Worm (Caenorhabditis elegans): ENCODE measurements around the gene ugt-50.

The ugt-50 gene

ce11 chrX:12668941-12669501 lies 22.4 kb upstream of the ugt-50 start:
- TF ChIP-seq F13H6.1 (tag; optimal IDR thresholded peaks at IDR 0.05): no peak
- TF ChIP-seq elt-2 (tag; optimal IDR thresholded peaks at IDR 0.05): no peak
- no peak for TF ChIP-seq K09A11.1 (tag; optimal IDR thresholded peaks at IDR 0.05; ENCODE audit: insufficient read depth)
- no peak for TF ChIP-seq ceh-14 (tag; optimal IDR thresholded peaks at IDR 0.05)
- TF ChIP-seq hlh-8 (tag; optimal IDR thresholded peaks at IDR 0.05): no peak
- TF ChIP-seq ama-1 (optimal IDR thresholded peaks at IDR 0.05): no peak
- TF ChIP-seq C38D4.7 (GFP tag; optimal IDR thresholded peaks at IDR 0.05): no peak
- no peak for TF ChIP-seq rnt-1 (tag; optimal IDR thresholded peaks at IDR 0.05)
- TF ChIP-seq pqm-1 (tag; optimal IDR thresholded peaks at IDR 0.05): no peak
- TF ChIP-seq fkh-10 (GFP tag; optimal IDR thresholded peaks at IDR 0.05): no peak
- no peak for TF ChIP-seq nfya-1 (tag; optimal IDR thresholded peaks at IDR 0.05)
- TF ChIP-seq lim-6 (tag; optimal IDR thresholded peaks at IDR 0.05): no peak
- no peak for TF ChIP-seq ceh-9 (tag; optimal IDR thresholded peaks at IDR 0.05)
- TF ChIP-seq hlh-6 (tag; optimal IDR thresholded peaks at IDR 0.05): no peak
- no peak for TF ChIP-seq ceh-34 (tag; optimal IDR thresholded peaks at IDR 0.05)
- no peak for TF ChIP-seq dve-1 (tag; optimal IDR thresholded peaks at IDR 0.05)
- no peak for TF ChIP-seq tbx-7 (tag; optimal IDR thresholded peaks at IDR 0.05)
- TF ChIP-seq fkh-6 (tag; optimal IDR thresholded peaks at IDR 0.05): no peak
- TF ChIP-seq unc-3 (GFP tag; conservative IDR thresholded peaks at IDR 0.05): no peak
- TF ChIP-seq unc-3 (tag; optimal IDR thresholded peaks at IDR 0.05): no peak

ce11 chrX:12670385-12670784 lies 21.0 kb upstream of the ugt-50 start:
- no peak for TF ChIP-seq hlh-13 (GFP tag; optimal IDR thresholded peaks at IDR 0.05)
- peak; percentile 58 for TF ChIP-seq syd-9 (tag; optimal IDR thresholded peaks at IDR 0.05)
- TF ChIP-seq hlh-6 (tag; optimal IDR thresholded peaks at IDR 0.05): no peak
- TF ChIP-seq C08G9.2 (tag; optimal IDR thresholded peaks at IDR 0.05): peak; percentile 38
- peak; percentile 92 for TF ChIP-seq unc-55 (GFP tag; optimal IDR thresholded peaks at IDR 0.05)
- no peak for TF ChIP-seq ceh-9 (tag; optimal IDR thresholded peaks at IDR 0.05)
- TF ChIP-seq ceh-31 (tag; optimal IDR thresholded peaks at IDR 0.05): peak; percentile 90
- TF ChIP-seq pqm-1 (tag; optimal IDR thresholded peaks at IDR 0.05): no peak
- no peak for TF ChIP-seq ama-1 (optimal IDR thresholded peaks at IDR 0.05)
- TF ChIP-seq gmeb-2 (tag; optimal IDR thresholded peaks at IDR 0.05): no peak
- TF ChIP-seq unc-86 (tag; optimal IDR thresholded peaks at IDR 0.05): no peak
- TF ChIP-seq F13H6.1 (tag; optimal IDR thresholded peaks at IDR 0.05): peak; percentile 34
- no peak for TF ChIP-seq nhr-11 (tag; optimal IDR thresholded peaks at IDR 0.05)
- TF ChIP-seq nfya-1 (tag; optimal IDR thresholded peaks at IDR 0.05): peak; percentile 79
- TF ChIP-seq pax-1 (tag; optimal IDR thresholded peaks at IDR 0.05): no peak
- TF ChIP-seq madf-2 (tag; optimal IDR thresholded peaks at IDR 0.05): no peak
- TF ChIP-seq lim-6 (tag; optimal IDR thresholded peaks at IDR 0.05): no peak
- TF ChIP-seq ref-2 (tag; optimal IDR thresholded peaks at IDR 0.05): peak; percentile 7
- TF ChIP-seq Y22D7AL.16 (tag; optimal IDR thresholded peaks at IDR 0.05): no peak
- no peak for TF ChIP-seq ttx-3 (tag; optimal IDR thresholded peaks at IDR 0.05)
- peak; percentile 31 for TF ChIP-seq dmd-4 (tag; optimal IDR thresholded peaks at IDR 0.05; ENCODE audit: borderline replicate concordance)
- TF ChIP-seq fax-1 (tag; optimal IDR thresholded peaks at IDR 0.05): no peak
- TF ChIP-seq K09A11.1 (tag; optimal IDR thresholded peaks at IDR 0.05; ENCODE audit: insufficient read depth): no peak
- TF ChIP-seq eyg-1 (tag; optimal IDR thresholded peaks at IDR 0.05): no peak
- TF ChIP-seq che-1 (tag; optimal IDR thresholded peaks at IDR 0.05): no peak
- TF ChIP-seq sdc-2 (tag; optimal IDR thresholded peaks at IDR 0.05): peak; percentile 75
- no peak for TF ChIP-seq tbx-7 (tag; optimal IDR thresholded peaks at IDR 0.05)
- no peak for TF ChIP-seq ceh-24 (tag; optimal IDR thresholded peaks at IDR 0.05)
- peak; percentile 5 for TF ChIP-seq ets-4 (tag; optimal IDR thresholded peaks at IDR 0.05)
- TF ChIP-seq pros-1 (tag; optimal IDR thresholded peaks at IDR 0.05): peak; percentile 64
- TF ChIP-seq ztf-16 (tag; optimal IDR thresholded peaks at IDR 0.05): no peak
- TF ChIP-seq zip-5 (tag; optimal IDR thresholded peaks at IDR 0.05): no peak
- no peak for TF ChIP-seq pag-3 (tag; optimal IDR thresholded peaks at IDR 0.05; ENCODE audit: borderline replicate concordance)
- TF ChIP-seq elt-4 (tag; optimal IDR thresholded peaks at IDR 0.05): no peak
- TF ChIP-seq K02D7.2 (tag; optimal IDR thresholded peaks at IDR 0.05): no peak
- peak; percentile 89 for TF ChIP-seq tbx-2 (tag; optimal IDR thresholded peaks at IDR 0.05)
- no peak for TF ChIP-seq ceh-45 (GFP tag; IDR thresholded peaks at IDR 0.05)
- TF ChIP-seq ceh-48 (tag; optimal IDR thresholded peaks at IDR 0.05): peak; percentile 52
- no peak for TF ChIP-seq fkh-10 (GFP tag; optimal IDR thresholded peaks at IDR 0.05)
- TF ChIP-seq ceh-2 (tag; optimal IDR thresholded peaks at IDR 0.05): peak; percentile 55
- no peak for TF ChIP-seq ceh-6 (GFP tag; optimal IDR thresholded peaks at IDR 0.05)
- peak; percentile 56 for TF ChIP-seq hlh-8 (tag; optimal IDR thresholded peaks at IDR 0.05)

All from whole organism, late embryonic.